ENCODE assay signal across 4 fruit fly cellular contexts in the genomic region with DNA sequence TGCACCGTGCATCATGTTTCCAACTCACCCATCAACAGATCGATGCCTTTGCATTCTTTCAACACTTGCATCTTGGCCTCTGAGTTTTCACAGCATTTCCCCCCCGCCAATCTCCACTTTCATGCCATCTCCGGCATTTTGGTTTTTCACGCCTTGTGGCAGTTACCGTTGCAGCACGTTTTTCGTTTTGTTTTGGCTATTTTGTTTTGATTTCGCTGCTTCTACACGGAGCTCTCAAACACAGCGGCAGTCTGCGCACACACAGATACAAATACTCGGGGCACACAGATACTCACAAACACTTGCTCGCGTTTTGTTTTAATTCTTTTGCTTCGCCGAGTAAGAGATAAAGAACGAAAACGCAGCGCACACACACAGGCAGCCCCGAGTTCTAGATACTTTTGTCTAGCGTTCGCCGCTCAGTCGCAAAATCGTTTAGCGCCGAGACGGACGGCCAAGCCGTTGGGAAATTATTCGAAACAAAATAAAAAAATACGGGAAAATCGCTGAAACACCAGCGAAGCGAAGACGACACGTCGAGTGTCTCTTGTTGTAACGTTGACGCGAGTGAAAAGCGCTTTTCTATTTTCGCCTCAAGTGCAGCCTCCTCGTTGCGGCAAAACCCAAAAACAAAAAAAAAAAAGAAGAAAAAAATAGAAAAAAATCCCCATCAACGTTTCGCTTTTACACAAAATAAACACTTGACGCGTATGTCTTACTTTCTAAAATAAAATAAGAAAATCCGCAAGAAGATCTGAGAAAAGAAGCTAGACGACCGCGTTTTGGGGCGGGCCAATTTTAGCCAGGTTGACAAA.
TF ChIP-seq lines count a peak whose summit lies in the region.

No protein-coding gene starts in this region.

TF ChIP-seq in whole organism, adult, 20 proteins besides CTCF, POLR2A, EP300 and RAD21 (continued from another document):
- TF ChIP-seq pad (GFP tag; optimal IDR thresholded peaks at IDR 0.05; lab: Kevin White, UChicago) (no peak), tj (GFP tag; optimal IDR thresholded peaks at IDR 0.05; lab: Kevin White, UChicago) (peak; percentile 70), bab1 (GFP tag; optimal IDR thresholded peaks at IDR 0.05; lab: Kevin White, UChicago) (no peak), CG7045 (GFP tag; optimal IDR thresholded peaks at IDR 0.05; lab: Kevin White, UChicago) (peak; percentile 48)
TF ChIP-seq in whole organism, adult: peak in this region for 11.

TF ChIP-seq in whole organism, embryonic, 481 proteins besides CTCF, POLR2A, EP300 and RAD21 (continued from another document and continues in another):
- TF ChIP-seq ERR (GFP tag; optimal IDR thresholded peaks at IDR 0.05; lab: Kevin White, UChicago) (no peak), D19A (tag; optimal IDR thresholded peaks at IDR 0.05; lab: Kevin White, UChicago) (no peak), NC2β (GFP tag; optimal IDR thresholded peaks at IDR 0.05; lab: Kevin White, UChicago) (no peak), Meics (GFP tag; optimal IDR thresholded peaks at IDR 0.05; lab: Kevin White, UChicago) (no peak), CG31441 (GFP tag; IDR thresholded peaks at IDR 0.05; lab: Robert Waterston, UW) (no peak), CG7271 (tag; optimal IDR thresholded peaks at IDR 0.05; lab: Kevin White, UChicago) (no peak), CG12769 (tag; optimal IDR thresholded peaks at IDR 0.05; lab: Kevin White, UChicago) (peak; percentile 2), Med (GFP tag; lab: Kevin White, UChicago) (peak; percentile 73), Hsf (GFP tag; optimal IDR thresholded peaks at IDR 0.05; lab: Kevin White, UChicago) (no peak), Gsc (GFP tag; IDR thresholded peaks at IDR 0.05; lab: Robert Waterston, UW) (no peak), fd96Cb (tag; optimal IDR thresholded peaks at IDR 0.05; lab: Kevin White, UChicago) (no peak), CG10267 (tag; optimal IDR thresholded peaks at IDR 0.05; lab: Kevin White, UChicago) (no peak), CG8089 (GFP tag; optimal IDR thresholded peaks at IDR 0.05; lab: Kevin White, UChicago) (no peak), caup (GFP tag; optimal IDR thresholded peaks at IDR 0.05; lab: Kevin White, UChicago; ENCODE audit: severe bottlenecking) (no peak), CG17186 (GFP tag; optimal IDR thresholded peaks at IDR 0.05; lab: Kevin White, UChicago) (no peak), Deaf1 (tag; optimal IDR thresholded peaks at IDR 0.05; lab: Kevin White, UChicago) (peak; percentile 74), Dad (GFP tag; optimal IDR thresholded peaks at IDR 0.05; lab: Kevin White, UChicago) (no peak), CG6791 (GFP tag; IDR thresholded peaks at IDR 0.05; lab: Robert Waterston, UW; ENCODE audit: partially characterized antibody) (no peak), Sox102F (GFP tag; optimal IDR thresholded peaks at IDR 0.05; lab: Kevin White, UChicago) (no peak), CG4282 (GFP tag; optimal IDR thresholded peaks at IDR 0.05; lab: Kevin White, UChicago) (no peak), CG43689 (GFP tag; IDR thresholded peaks at IDR 0.05; lab: Robert Waterston, UW) (no peak), hkb (optimal IDR thresholded peaks at IDR 0.05; lab: Kevin White, UChicago) (no peak), hkb (GFP tag; IDR thresholded peaks at IDR 0.05; lab: Robert Waterston, UW) (no peak), CG17612 (GFP tag; IDR thresholded peaks at IDR 0.05; lab: Robert Waterston, UW) (no peak), CG6254 (GFP tag; optimal IDR thresholded peaks at IDR 0.05; lab: Kevin White, UChicago) (no peak), CG15601 (tag; optimal IDR thresholded peaks at IDR 0.05; lab: Kevin White, UChicago) (no peak), CG7786 (GFP tag; optimal IDR thresholded peaks at IDR 0.05; lab: Kevin White, UChicago) (no peak), Doc3 (GFP tag; IDR thresholded peaks at IDR 0.05; lab: Robert Waterston, UW; ENCODE audit: partially characterized antibody) (no peak), Fer1 (GFP tag; optimal IDR thresholded peaks at IDR 0.05; lab: Kevin White, UChicago) (no peak), CG11504 (tag; optimal IDR thresholded peaks at IDR 0.05; lab: Kevin White, UChicago) (no peak), Ptx1 (GFP tag; IDR thresholded peaks at IDR 0.05; lab: Robert Waterston, UW) (no peak), sug (tag; optimal IDR thresholded peaks at IDR 0.05; lab: Kevin White, UChicago) (peak; percentile 22), CG8290 (GFP tag; optimal IDR thresholded peaks at IDR 0.05; lab: Kevin White, UChicago) (no peak), CG8290 (tag; optimal IDR thresholded peaks at IDR 0.05; lab: Kevin White, UChicago) (peak in 1 of 2 experiments; percentile 22), Sry-δ (GFP tag; optimal IDR thresholded peaks at IDR 0.05; lab: Kevin White, UChicago) (no peak), gem (tag; optimal IDR thresholded peaks at IDR 0.05; lab: Kevin White, UChicago) (no peak), Sox100B (GFP tag; optimal IDR thresholded peaks at IDR 0.05; lab: Kevin White, UChicago) (no peak), hth (optimal IDR thresholded peaks at IDR 0.05; lab: Kevin White, UChicago) (no peak), bab2 (GFP tag; optimal IDR thresholded peaks at IDR 0.05; lab: Kevin White, UChicago) (no peak), CG18011 (GFP tag; optimal IDR thresholded peaks at IDR 0.05; lab: Kevin White, UChicago) (no peak), salm (tag; optimal IDR thresholded peaks at IDR 0.05; lab: Kevin White, UChicago) (no peak), al (GFP tag; IDR thresholded peaks at IDR 0.05; lab: Robert Waterston, UW) (no peak)

TF ChIP-seq in whole organism, prepupa, 60 proteins besides CTCF, POLR2A, EP300 and RAD21 (continued from another document):
- TF ChIP-seq vri (GFP tag; optimal IDR thresholded peaks at IDR 0.05; lab: Kevin White, UChicago) = peak; percentile 46
- TF ChIP-seq CG11762 (GFP tag; optimal IDR thresholded peaks at IDR 0.05; lab: Kevin White, UChicago; ENCODE audit: insufficient read depth) = no peak
- TF ChIP-seq fd85E (GFP tag; optimal IDR thresholded peaks at IDR 0.05; lab: Kevin White, UChicago) = no peak
- TF ChIP-seq dsx (GFP tag; optimal IDR thresholded peaks at IDR 0.05; lab: Kevin White, UChicago; ENCODE audit: poor library complexity, severe bottlenecking) = peak; percentile 50
- TF ChIP-seq fkh (GFP tag; optimal IDR thresholded peaks at IDR 0.05; lab: Kevin White, UChicago) = no peak
- no peak for TF ChIP-seq Ets96B (tag; optimal IDR thresholded peaks at IDR 0.05; lab: Kevin White, UChicago)
- no peak for TF ChIP-seq Hr38 (GFP tag; optimal IDR thresholded peaks at IDR 0.05; lab: Kevin White, UChicago)
- no peak for TF ChIP-seq topi (GFP tag; optimal IDR thresholded peaks at IDR 0.05; lab: Kevin White, UChicago)
- no peak for TF ChIP-seq Hr39 (GFP tag; optimal IDR thresholded peaks at IDR 0.05; lab: Kevin White, UChicago)
- TF ChIP-seq CG1621 (tag; optimal IDR thresholded peaks at IDR 0.05; lab: Kevin White, UChicago) = no peak
- TF ChIP-seq Smox (GFP tag; optimal IDR thresholded peaks at IDR 0.05; lab: Kevin White, UChicago) = no peak
- peak; percentile 23 for TF ChIP-seq Sox14 (GFP tag; optimal IDR thresholded peaks at IDR 0.05; lab: Kevin White, UChicago)
- no peak for TF ChIP-seq CG8319 (GFP tag; optimal IDR thresholded peaks at IDR 0.05; lab: Kevin White, UChicago)
- no peak for TF ChIP-seq pdm3 (GFP tag; optimal IDR thresholded peaks at IDR 0.05; lab: Kevin White, UChicago)
- no peak for TF ChIP-seq CG10631 (GFP tag; optimal IDR thresholded peaks at IDR 0.05; lab: Kevin White, UChicago)
- TF ChIP-seq CG15336 (GFP tag; IDR thresholded peaks at IDR 0.05; lab: Robert Waterston, UW) = peak; percentile 62
- TF ChIP-seq CG3032 (tag; optimal IDR thresholded peaks at IDR 0.05; lab: Kevin White, UChicago) = no peak
- peak; percentile 72 for TF ChIP-seq CG16779 (tag; optimal IDR thresholded peaks at IDR 0.05; lab: Kevin White, UChicago)
- no peak for TF ChIP-seq CG4318 (GFP tag; optimal IDR thresholded peaks at IDR 0.05; lab: Kevin White, UChicago)
- no peak for TF ChIP-seq spab (GFP tag; optimal IDR thresholded peaks at IDR 0.05; lab: Kevin White, UChicago)
- TF ChIP-seq Gug (GFP tag; IDR thresholded peaks at IDR 0.05; lab: Robert Waterston, UW) = no peak
- peak; percentile 59; the same call in 2 of the 3 replicates for TF ChIP-seq CG6163 (GFP tag; IDR thresholded peaks at IDR 0.05; lab: Robert Waterston, UW)
- TF ChIP-seq ss (GFP tag; optimal IDR thresholded peaks at IDR 0.05; lab: Kevin White, UChicago) = peak; percentile 57 to 64
- no peak for TF ChIP-seq CG6792 (GFP tag; optimal IDR thresholded peaks at IDR 0.05; lab: Kevin White, UChicago)
- no peak for TF ChIP-seq achi (GFP tag; optimal IDR thresholded peaks at IDR 0.05; lab: Kevin White, UChicago)
- peak in 1 of 2 experiments; percentile 61 for TF ChIP-seq salr (GFP tag; optimal IDR thresholded peaks at IDR 0.05; lab: Kevin White, UChicago)
- peak; percentile 26 for TF ChIP-seq CG10669 (GFP tag; optimal IDR thresholded peaks at IDR 0.05; lab: Kevin White, UChicago)
- no peak for TF ChIP-seq CG31627 (GFP tag; optimal IDR thresholded peaks at IDR 0.05; lab: Kevin White, UChicago)
- no peak for TF ChIP-seq Eip75B (GFP tag; optimal IDR thresholded peaks at IDR 0.05; lab: Kevin White, UChicago)
- no peak for TF ChIP-seq dac (GFP tag; optimal IDR thresholded peaks at IDR 0.05; lab: Kevin White, UChicago)
- peak; percentile 55 for TF ChIP-seq net (GFP tag; optimal IDR thresholded peaks at IDR 0.05; lab: Kevin White, UChicago)
- peak; percentile 32 for TF ChIP-seq Eip93F (GFP tag; optimal IDR thresholded peaks at IDR 0.05; lab: Kevin White, UChicago)
- TF ChIP-seq esn (GFP tag; optimal IDR thresholded peaks at IDR 0.05; lab: Kevin White, UChicago) = no peak
- TF ChIP-seq CG6808 (GFP tag; optimal IDR thresholded peaks at IDR 0.05; lab: Kevin White, UChicago) = peak; percentile 16
- TF ChIP-seq acj6 (GFP tag; optimal IDR thresholded peaks at IDR 0.05; lab: Kevin White, UChicago) = no peak
- TF ChIP-seq Eip78C (GFP tag; lab: Kevin White, UChicago) = peak; percentile 71
- TF ChIP-seq lz (GFP tag; optimal IDR thresholded peaks at IDR 0.05; lab: Kevin White, UChicago) = no peak
- peak; percentile 78 for TF ChIP-seq CG6276 (GFP tag; optimal IDR thresholded peaks at IDR 0.05; lab: Kevin White, UChicago)
- no peak for TF ChIP-seq OdsH (GFP tag; optimal IDR thresholded peaks at IDR 0.05; lab: Kevin White, UChicago)
- no peak for TF ChIP-seq Ets21C (GFP tag; optimal IDR thresholded peaks at IDR 0.05; lab: Kevin White, UChicago)
- no peak for TF ChIP-seq CG3919 (GFP tag; optimal IDR thresholded peaks at IDR 0.05; lab: Kevin White, UChicago)
- TF ChIP-seq Lpt (GFP tag; optimal IDR thresholded peaks at IDR 0.05; lab: Kevin White, UChicago) = no peak

TF ChIP-seq in whole organism, pupa, 21 proteins besides CTCF, POLR2A, EP300 and RAD21 (continued from another document):
- TF ChIP-seq Snoo (tag; optimal IDR thresholded peaks at IDR 0.05; lab: Kevin White, UChicago) = peak; percentile 34
